Worm (Caenorhabditis elegans) whole organism, L3 larva: ENCODE measurements around the gene npr-37.
A peak's percentile ranks its signal among the peaks of the same experiment; 100 is the strongest.

ENCODE experiments used
- R02D3.7 ChIP-seq: fragments of 150-350 bp; optimal IDR thresholded peaks from 2 replicates; lab custom pipeline; 2014; ENCODE audit warnings: missing biosample characterization, missing genetic modification characterization
- ZK546.5 ChIP-seq: sonication (generic microtip); optimal IDR thresholded peaks from 2 replicates; lab custom pipeline; 2017; ENCODE audit warnings: missing biosample characterization, missing genetic modification characterization
- aly-2 ChIP-seq: fragments of 150-350 bp; optimal IDR thresholded peaks from 2 replicates; lab custom pipeline; 2014; ENCODE audit warnings: missing biosample characterization, missing genetic modification characterization
- ama-1 ChIP-seq: fragments of 150-350 bp; optimal IDR thresholded peaks from 2 replicates; lab custom pipeline; 2018
- ceh-16 ChIP-seq: sonication (generic microtip); optimal IDR thresholded peaks from 2 replicates; lab custom pipeline; 2017; ENCODE audit warnings: missing biosample characterization, missing genetic modification characterization
- ceh-28 ChIP-seq: fragments of 150-350 bp; optimal IDR thresholded peaks from 2 replicates; lab custom pipeline; 2014; ENCODE audit warnings: missing biosample characterization, missing genetic modification reagents, missing genetic modification characterization
- ceh-82 ChIP-seq: fragments of 150-350 bp; optimal IDR thresholded peaks from 2 replicates; lab custom pipeline; 2014; ENCODE audit warnings: missing biosample characterization, missing genetic modification characterization
- ceh-9 ChIP-seq: sonication (generic microtip); optimal IDR thresholded peaks from 2 replicates; lab custom pipeline; 2018; ENCODE audit warnings: missing biosample characterization, missing genetic modification characterization
- daf-12 ChIP-seq: fragments of 150-350 bp; optimal IDR thresholded peaks from 2 replicates; lab custom pipeline; 2014; ENCODE audit warnings: missing biosample characterization, missing genetic modification reagents, missing genetic modification characterization
- egl-27 ChIP-seq: sonication (generic microtip); optimal IDR thresholded peaks from 4 replicates; lab custom pipeline; 2017; ENCODE audit warnings: missing biosample characterization, missing genetic modification reagents, missing genetic modification characterization
- egl-5 ChIP-seq: fragments of 150-350 bp; optimal IDR thresholded peaks from 2 replicates; lab custom pipeline; 2017; ENCODE audit warnings: missing biosample characterization, missing genetic modification reagents, missing genetic modification characterization, inconsistent platforms
- elt-1 ChIP-seq: fragments of 150-350 bp; optimal IDR thresholded peaks from 2 replicates; lab custom pipeline; 2014; ENCODE audit warnings: missing biosample characterization, missing genetic modification characterization
- elt-3 ChIP-seq, 3 experiments: fragments of 150-350 bp in 1 of 3; sonication (generic microtip) in 2 of 3; optimal IDR thresholded peaks; 2 replicates in 2 of 3; 4 replicates in 1 of 3; lab custom pipeline; 2014 to 2017; ENCODE audit warnings: missing biosample characterization in 3 of 3, missing genetic modification characterization in 3 of 3
- eor-1 ChIP-seq, 2 experiments: fragments of 150-350 bp; optimal IDR thresholded peaks; 2 replicates each; lab custom pipeline; 2014 to 2018; ENCODE audit warnings: missing biosample characterization in 2 of 2, missing genetic modification characterization in 2 of 2
- fkh-10 ChIP-seq: sonication (generic microtip); optimal IDR thresholded peaks from 2 replicates; lab custom pipeline; 2017; ENCODE audit warnings: missing biosample characterization, missing genetic modification reagents, missing genetic modification characterization
- fkh-2 ChIP-seq: fragments of 150-350 bp; optimal IDR thresholded peaks from 2 replicates; lab custom pipeline; 2014; ENCODE audit warnings: missing biosample characterization, missing genetic modification reagents, missing genetic modification characterization
- fos-1 ChIP-seq: fragments of 150-350 bp; optimal IDR thresholded peaks from 2 replicates; lab custom pipeline; 2014; ENCODE audit warnings: missing biosample characterization, missing genetic modification characterization
- lin-15B ChIP-seq: fragments of 150-350 bp; optimal IDR thresholded peaks from 2 replicates; lab custom pipeline; 2014; ENCODE audit warnings: missing biosample characterization, missing genetic modification characterization
- lin-39 ChIP-seq: fragments of 150-350 bp; optimal IDR thresholded peaks from 2 replicates; lab custom pipeline; 2018; ENCODE audit warnings: missing biosample characterization, missing genetic modification reagents, missing genetic modification characterization
- mdl-1 ChIP-seq: fragments of 150-350 bp; optimal IDR thresholded peaks from 2 replicates; lab custom pipeline; 2014; ENCODE audit warnings: missing biosample characterization, missing genetic modification characterization
- mml-1 ChIP-seq: fragments of 150-350 bp; sonication (generic microtip); optimal IDR thresholded peaks from 3 replicates; lab custom pipeline; 2014; ENCODE audit warnings: missing biosample characterization, missing genetic modification characterization
- nfya-1 ChIP-seq: sonication (generic microtip); optimal IDR thresholded peaks from 2 replicates; lab custom pipeline; 2017; ENCODE audit warnings: missing genetic modification characterization, mild to moderate bottlenecking, missing compliant biosample characterization, antibody characterized with exemption, moderate library complexity; ENCODE audit not compliant: insufficient read depth
- nhr-11 ChIP-seq: fragments of 150-350 bp; optimal IDR thresholded peaks from 2 replicates; lab custom pipeline; 2014; ENCODE audit warnings: missing biosample characterization, missing genetic modification characterization
- nhr-12 ChIP-seq: fragments of 150-350 bp; optimal IDR thresholded peaks from 2 replicates; lab custom pipeline; 2014; ENCODE audit warnings: missing biosample characterization, missing genetic modification characterization
- nhr-23 ChIP-seq: fragments of 150-350 bp; optimal IDR thresholded peaks from 2 replicates; lab custom pipeline; 2014; ENCODE audit warnings: missing biosample characterization, missing genetic modification reagents, missing genetic modification characterization
- nhr-237 ChIP-seq: fragments of 150-350 bp; optimal IDR thresholded peaks from 2 replicates; lab custom pipeline; 2014; ENCODE audit warnings: missing biosample characterization, missing genetic modification characterization
- nhr-25 ChIP-seq: sonication (generic microtip); optimal IDR thresholded peaks from 2 replicates; lab custom pipeline; 2017; ENCODE audit warnings: missing biosample characterization, missing genetic modification characterization
- nhr-28 ChIP-seq: fragments of 150-350 bp; optimal IDR thresholded peaks from 2 replicates; lab custom pipeline; 2014; ENCODE audit warnings: missing biosample characterization, missing genetic modification characterization
- nhr-43 ChIP-seq: sonication (generic microtip); optimal IDR thresholded peaks from 2 replicates; lab custom pipeline; 2016; ENCODE audit warnings: mild to moderate bottlenecking, missing genetic modification characterization, missing compliant biosample characterization; ENCODE audit not compliant: poor library complexity, severe bottlenecking
- nhr-67 ChIP-seq: fragments of 150-350 bp; optimal IDR thresholded peaks from 2 replicates; lab custom pipeline; 2014; ENCODE audit warnings: missing biosample characterization, missing genetic modification characterization
- nhr-76 ChIP-seq: fragments of 150-350 bp; sonication (generic microtip); optimal IDR thresholded peaks from 5 replicates; lab custom pipeline; 2014; ENCODE audit warnings: missing biosample characterization, missing genetic modification characterization
- pha-4 ChIP-seq: fragments of 150-350 bp; optimal IDR thresholded peaks from 2 replicates; lab custom pipeline; 2014; ENCODE audit warnings: missing biosample characterization, missing genetic modification reagents, missing genetic modification characterization
- pqm-1 ChIP-seq: fragments of 150-350 bp; optimal IDR thresholded peaks from 2 replicates; lab custom pipeline; 2017; ENCODE audit warnings: missing biosample characterization, missing genetic modification characterization, inconsistent platforms
- sea-2 ChIP-seq: fragments of 150-350 bp; sonication (generic microtip); optimal IDR thresholded peaks from 4 replicates; lab custom pipeline; 2014; ENCODE audit warnings: missing biosample characterization, missing genetic modification reagents, missing genetic modification characterization
- skn-1 ChIP-seq: fragments of 150-350 bp; optimal IDR thresholded peaks from 2 replicates; lab custom pipeline; 2014; ENCODE audit warnings: missing biosample characterization, missing genetic modification characterization
- snpc-4 ChIP-seq: fragments of 150-350 bp; optimal IDR thresholded peaks from 2 replicates; lab custom pipeline; 2014; ENCODE audit warnings: missing biosample characterization, missing genetic modification characterization
- tbx-2 ChIP-seq: sonication (generic microtip); optimal IDR thresholded peaks from 2 replicates; lab custom pipeline; 2016; ENCODE audit warnings: mild to moderate bottlenecking, missing genetic modification characterization, missing compliant biosample characterization
- unc-39 ChIP-seq: sonication (generic microtip); optimal IDR thresholded peaks from 4 replicates; lab custom pipeline; 2017; ENCODE audit warnings: missing biosample characterization, missing genetic modification characterization
- unc-62 ChIP-seq: fragments of 150-350 bp; sonication (generic microtip); optimal IDR thresholded peaks from 4 replicates; lab custom pipeline; 2014; ENCODE audit warnings: missing biosample characterization, missing genetic modification reagents, missing genetic modification characterization
- zag-1 ChIP-seq: fragments of 150-350 bp; optimal IDR thresholded peaks from 2 replicates; lab custom pipeline; 2014; ENCODE audit warnings: missing biosample characterization, missing genetic modification characterization
- ztf-11 ChIP-seq: fragments of 150-350 bp; optimal IDR thresholded peaks from 2 replicates; lab custom pipeline; 2014; ENCODE audit warnings: missing biosample characterization, missing genetic modification characterization
- ztf-4 ChIP-seq: fragments of 150-350 bp; optimal IDR thresholded peaks from 2 replicates; lab custom pipeline; 2014; ENCODE audit warnings: missing biosample characterization, missing genetic modification characterization

Gene npr-37

DNA sequence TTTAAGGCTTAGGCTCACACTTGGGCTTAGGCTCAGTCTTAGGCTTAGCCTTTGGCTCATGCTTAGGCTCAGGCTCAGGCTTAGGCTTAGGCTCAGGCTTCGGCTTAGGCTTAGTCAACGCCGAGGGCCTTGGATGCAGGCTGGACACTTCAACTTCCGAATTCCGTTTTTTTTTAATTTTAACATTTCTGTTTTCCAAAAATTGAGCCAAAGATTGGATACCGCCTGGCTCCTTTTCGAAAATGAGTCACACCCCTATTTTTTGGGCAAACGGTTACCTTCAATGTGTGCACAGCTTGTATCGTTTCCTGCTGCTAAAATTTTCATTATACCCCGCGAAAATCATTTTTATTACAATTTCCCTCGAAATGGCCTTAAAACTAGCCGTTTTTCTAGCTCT is 25.5 kb downstream of the npr-37 start, which contains the start of gene M04G7.1:
Gene M04G7.1, plus strand, starts transcription at position 301 of the 400 bp plus-strand sequence.
- TF ChIP-seq ztf-4 (tag; lab: Kevin White, UChicago) = no peak
- no peak for TF ChIP-seq ztf-11 (tag; lab: Kevin White, UChicago)
- TF ChIP-seq fkh-10 = no peak
- no peak for TF ChIP-seq nfya-1 (tag; lab: Kevin White, UChicago)
- no peak for TF ChIP-seq ceh-9 (tag; lab: Kevin White, UChicago)
- TF ChIP-seq nhr-25 (tag; lab: Kevin White, UChicago) = no peak
- TF ChIP-seq nhr-237 = no peak
- TF ChIP-seq nhr-23 = no peak
- no peak for TF ChIP-seq pqm-1 (tag; lab: Kevin White, UChicago)
- TF ChIP-seq sea-2 (GFP tag; lab: Kevin White, UChicago) = no peak
- TF ChIP-seq zag-1 (tag; lab: Kevin White, UChicago) = no peak
- no peak for TF ChIP-seq ceh-16
- TF ChIP-seq egl-5 (tag; lab: Kevin White, UChicago) = no peak
- TF ChIP-seq ceh-82 (tag; lab: Kevin White, UChicago) = no peak
- TF ChIP-seq egl-27 (tag; lab: Kevin White, UChicago) = no peak

DNA sequence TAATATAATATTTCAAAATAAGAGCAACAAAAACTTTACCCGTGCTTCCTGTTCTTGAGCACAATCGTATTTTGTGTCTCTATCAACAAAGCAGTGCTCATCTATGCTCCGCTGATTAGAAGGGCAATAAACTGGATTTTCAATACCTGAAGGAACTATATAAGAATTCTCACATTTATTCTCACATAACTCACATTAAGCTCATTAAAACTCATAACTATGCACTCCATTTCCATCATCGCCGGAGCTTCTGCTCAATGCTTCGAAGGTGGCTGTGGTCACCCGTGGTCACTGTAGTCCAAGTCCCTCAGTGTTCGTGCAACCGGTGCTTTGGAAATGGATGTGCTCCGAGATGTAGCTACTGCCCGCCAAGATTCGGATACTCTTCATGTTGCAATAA is 26.2 kb downstream of the npr-37 start, which contains the start of the genes Y66H1A.8 and M04G7.5:
Gene Y66H1A.8, minus strand, starts transcription at position 101 of the 400 bp plus-strand sequence.
Gene M04G7.5, plus strand, starts transcription at position 258 of the 400 bp plus-strand sequence.
- TF ChIP-seq unc-62 (GFP tag; lab: Kevin White, UChicago) (no peak), ama-1 (lab: Kevin White, UChicago) (no peak), elt-1 (tag; lab: Kevin White, UChicago) (no peak), pha-4 (no peak), R02D3.7 (no peak), fos-1 (tag; lab: Kevin White, UChicago) (no peak), ztf-4 (tag; lab: Kevin White, UChicago) (no peak), ztf-11 (tag; lab: Kevin White, UChicago) (no peak)
- TF ChIP-seq, all 47 proteins: peak for 0

DNA sequence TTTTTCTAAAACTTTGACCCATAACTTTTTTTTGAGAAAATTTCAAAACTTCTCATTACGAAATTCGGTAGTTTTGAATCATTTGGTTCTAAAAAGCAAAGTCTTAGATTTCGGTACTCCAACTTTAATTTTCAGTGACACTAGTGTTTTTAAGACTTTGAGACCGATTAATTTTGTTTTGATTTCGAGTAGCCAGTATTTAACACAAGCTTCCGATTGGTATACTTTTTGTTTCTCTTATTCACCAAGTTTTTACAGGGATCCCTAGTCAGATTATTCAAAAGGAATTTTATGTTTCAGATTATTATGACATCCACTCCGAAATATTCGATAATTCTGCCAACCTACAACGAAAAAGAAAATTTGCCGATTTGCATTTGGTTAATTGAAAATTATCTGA is 35.6 kb downstream of the npr-37 start, which contains the start of gene dpm-1:
Gene dpm-1, plus strand, starts transcription at position 301 of the 400 bp plus-strand sequence.
- TF ChIP-seq ZK546.5 (tag; lab: Kevin White, UChicago) (no peak), mml-1 (tag; lab: Kevin White, UChicago) (no peak), egl-5 (tag; lab: Kevin White, UChicago) (no peak), nhr-25 (tag; lab: Kevin White, UChicago) (no peak), ceh-9 (tag; lab: Kevin White, UChicago) (no peak), sea-2 (GFP tag; lab: Kevin White, UChicago) (no peak), unc-62 (GFP tag; lab: Kevin White, UChicago) (no peak), fkh-10 (no peak), zag-1 (tag; lab: Kevin White, UChicago) (no peak), mdl-1 (tag; lab: Kevin White, UChicago) (no peak)

DNA sequence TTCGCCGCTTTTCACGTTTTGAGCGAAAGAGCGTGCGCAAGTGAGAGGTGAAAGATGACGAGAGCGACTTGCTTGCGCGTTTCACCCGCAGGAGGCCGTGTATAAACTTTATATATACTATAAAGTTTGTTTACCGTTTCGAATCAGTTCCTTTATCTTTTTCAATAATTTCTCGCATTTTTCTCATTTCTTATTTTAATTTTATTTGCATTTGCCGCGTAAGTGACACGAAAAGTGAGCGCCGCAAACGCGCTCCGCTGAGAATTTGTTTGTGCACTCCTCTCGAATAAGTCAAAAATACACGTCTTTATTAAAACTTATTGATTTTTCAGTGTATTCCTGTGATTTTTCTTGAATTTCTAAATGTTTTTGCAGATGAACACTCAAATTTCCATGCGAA is 37.3 kb downstream of the npr-37 start, which contains the start of gene mrpl-55:
Gene mrpl-55, plus strand, starts transcription at position 364 of the 400 bp plus-strand sequence.
- TF ChIP-seq elt-3 (tag; optimal IDR thresholded peaks at IDR 0.05; lab: Kevin White, UChicago) (no peak), nhr-43 (tag; lab: Kevin White, UChicago) (peak; percentile 79), aly-2 (no peak), ZK546.5 (tag; lab: Kevin White, UChicago) (no peak), mml-1 (tag; lab: Kevin White, UChicago) (no peak), unc-62 (GFP tag; lab: Kevin White, UChicago) (peak; percentile 13), ceh-16 (no peak), tbx-2 (peak; percentile 50), nhr-28 (tag; lab: Kevin White, UChicago) (peak; percentile 10), lin-39 (tag; lab: Kevin White, UChicago) (peak; percentile 58), ztf-11 (tag; lab: Kevin White, UChicago) (no peak), egl-27 (tag; lab: Kevin White, UChicago) (no peak), nhr-11 (tag; lab: Kevin White, UChicago) (no peak), nhr-237 (no peak), egl-5 (tag; lab: Kevin White, UChicago) (peak; percentile 37), nhr-76 (tag; lab: Kevin White, UChicago) (no peak), fkh-2 (tag; lab: Kevin White, UChicago) (no peak), nhr-23 (peak; percentile 91), sea-2 (GFP tag; lab: Kevin White, UChicago) (no peak), pqm-1 (tag; lab: Kevin White, UChicago) (peak; percentile 48), pha-4 (peak; percentile 97), nhr-12 (tag; lab: Kevin White, UChicago) (no peak), nhr-25 (tag; lab: Kevin White, UChicago) (peak; percentile 37), daf-12 (no peak), elt-1 (tag; lab: Kevin White, UChicago) (no peak), fkh-10 (peak; percentile 38), skn-1 (tag; lab: Kevin White, UChicago) (no peak), lin-15B (tag; lab: Kevin White, UChicago) (peak; percentile 93), nhr-67 (tag; lab: Kevin White, UChicago) (no peak), unc-39 (tag; lab: Kevin White, UChicago) (no peak), zag-1 (tag; lab: Kevin White, UChicago) (no peak), snpc-4 (peak; percentile 53), eor-1 (tag; optimal IDR thresholded peaks at IDR 0.05; lab: Kevin White, UChicago) (no peak), ceh-28 (tag; lab: Kevin White, UChicago) (peak; percentile 83), nfya-1 (tag; lab: Kevin White, UChicago) (peak; percentile 85), ceh-9 (tag; lab: Kevin White, UChicago) (no peak), fos-1 (tag; lab: Kevin White, UChicago) (no peak), R02D3.7 (peak; percentile 84)
